Fruit fly (Drosophila melanogaster) whole organism, embryonic: ENCODE measurements around the gene CG13024.
A peak's percentile ranks its signal among the peaks of the same experiment; 100 is the strongest.

Experiments
- BEAF-32 ChIP-seq: fragments of 200-800 bp; sonication (Bioruptor generic); optimal IDR thresholded peaks from 3 replicates; lab custom pipeline; 2017; ENCODE audit warnings: missing biosample characterization, missing genetic modification characterization, mild to moderate bottlenecking, moderate library complexity, missing genetic modification reagents
- CG12104 ChIP-seq: fragments of 200-800 bp; sonication (Bioruptor generic); optimal IDR thresholded peaks from 3 replicates; lab custom pipeline; 2016; ENCODE audit warnings: missing biosample characterization, missing genetic modification characterization
- gcm ChIP-seq: fragments of 200-800 bp; sonication (Bioruptor generic); optimal IDR thresholded peaks from 2 replicates; lab custom pipeline; 2019; ENCODE audit warnings: missing biosample characterization, mild to moderate bottlenecking, missing genetic modification characterization, moderate library complexity
- h ChIP-seq: fragments of >200 bp; optimal IDR thresholded peaks from 2 replicates; lab custom pipeline; 2017
- ttk ChIP-seq: fragments of 200-800 bp; sonication (Bioruptor generic); IDR thresholded peaks from 2 replicates; pipeline ENCODE4 v2.1.2; 2022; ENCODE audit warnings: missing biosample characterization, missing genetic modification characterization

DNA sequence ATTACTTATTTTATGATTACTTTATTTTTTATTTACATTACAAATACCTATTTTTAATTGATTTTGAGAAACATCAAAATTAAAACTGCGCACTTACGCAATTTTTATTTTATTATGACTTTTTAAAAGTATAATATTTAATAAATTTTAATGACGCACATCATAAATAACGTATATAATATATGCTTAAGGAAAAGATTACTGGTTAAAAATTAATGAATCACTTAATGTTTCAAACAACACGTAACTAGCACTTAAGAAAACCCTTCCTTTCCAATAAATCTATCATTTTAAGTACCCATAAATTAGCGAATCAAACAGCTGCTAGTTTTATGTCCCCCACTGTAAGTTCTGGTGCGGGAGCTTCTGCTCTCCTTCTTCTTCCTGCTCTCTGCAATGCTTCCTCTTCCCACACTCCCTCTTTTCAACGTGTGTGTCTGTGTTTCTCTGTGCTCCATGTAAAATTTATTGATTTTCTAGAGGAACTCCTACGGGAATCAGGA lies 22.0 kb downstream of the CG13024 start:
- TF ChIP-seq BEAF-32, result no peak
- TF ChIP-seq ttk, result 0 out of 2 replicates have a peak, but pooled peaks have one; percentile 33
- peak; percentile 70 for TF ChIP-seq CG12104 (GFP tag; lab: Kevin White, UChicago)
- no peak for TF ChIP-seq h (lab: Kevin White, UChicago)
- TF ChIP-seq gcm (GFP tag; lab: Kevin White, UChicago), result peak; percentile 64
